Worm (Caenorhabditis elegans): ENCODE data around the gene Y105C5A.9.
"Not testable (repeated sequence)": the region's sequence is repeated elsewhere in the genome, so short reads cannot be mapped to it uniquely, and the experiment has no call there.

ce11 chrIV:15646418-15647220, 15.3 kb downstream of the Y105C5A.9 start, which contains the start of the genes Y105C5A.1268 and Y105C5A.1272:
- peak; percentile 61; the same call in 1 of the 2 replicates for TF ChIP-seq flt-1 (GFP tag; IDR thresholded peaks at IDR 0.05)
- TF ChIP-seq med-1 (GFP tag; optimal IDR thresholded peaks at IDR 0.05; ENCODE audit: insufficient read depth); T22C8.4 (GFP tag; IDR thresholded peaks at IDR 0.05); ref-1 (GFP tag; conservative IDR thresholded peaks at IDR 0.05): not testable (repeated sequence)

All from whole organism, midembryonic.